Fruit fly (Drosophila melanogaster) whole organism, embryonic: ENCODE results near the gene CG9628.

Source experiments
- Blimp-1 ChIP-seq: fragments of 200-800 bp; sonication (Bioruptor generic); optimal IDR thresholded peaks from 3 replicates; lab custom pipeline; 2018; ENCODE audit warnings: missing biosample characterization, missing genetic modification characterization, mild to moderate bottlenecking, moderate library complexity, missing genetic modification reagents
- CG33213 ChIP-seq: fragments of 200-800 bp; sonication (Bioruptor generic); optimal IDR thresholded peaks from 3 replicates; lab custom pipeline; 2016; ENCODE audit warnings: missing biosample characterization, missing genetic modification characterization
- CG9437 ChIP-seq: fragments of 200-800 bp; sonication (Bioruptor generic); optimal IDR thresholded peaks from 2 replicates; lab custom pipeline; 2018; ENCODE audit warnings: missing biosample characterization, mild to moderate bottlenecking, missing genetic modification characterization
- CrebB ChIP-seq: fragments of 200-800 bp; sonication (Bioruptor generic); optimal IDR thresholded peaks from 3 replicates; lab custom pipeline; 2018; ENCODE audit warnings: missing biosample characterization, mild to moderate bottlenecking, missing genetic modification characterization
- Dll ChIP-seq: fragments of 200-800 bp; sonication (Bioruptor generic); IDR thresholded peaks from 4 replicates; pipeline ENCODE4 v1.3.6; 2022; ENCODE audit warnings: missing biosample characterization, missing genetic modification characterization; ENCODE audit not compliant: partially characterized antibody
- lilli ChIP-seq: fragments of 200-800 bp; sonication (Bioruptor generic); optimal IDR thresholded peaks from 3 replicates; lab custom pipeline; 2016; ENCODE audit warnings: missing biosample characterization, missing genetic modification characterization
- nau ChIP-seq: fragments of 200-800 bp; sonication (Bioruptor generic); optimal IDR thresholded peaks from 3 replicates; lab custom pipeline; 2017; ENCODE audit warnings: missing biosample characterization, mild to moderate bottlenecking, missing genetic modification characterization, missing genetic modification reagents
- nom ChIP-seq: fragments of 200-800 bp; sonication (Bioruptor generic); optimal IDR thresholded peaks from 2 replicates; lab custom pipeline; 2017; ENCODE audit warnings: missing biosample characterization, missing genetic modification characterization, mild to moderate bottlenecking, moderate library complexity, missing genetic modification reagents
- psq ChIP-seq: fragments of 200-800 bp; sonication (Bioruptor generic); optimal IDR thresholded peaks from 2 replicates; lab custom pipeline; 2017; ENCODE audit warnings: missing biosample characterization, missing genetic modification characterization
- so ChIP-seq: fragments of 200-800 bp; sonication (Bioruptor generic); IDR thresholded peaks from 3 replicates; pipeline ENCODE4 v1.3.6; 2022; ENCODE audit warnings: missing biosample characterization, missing genetic modification characterization

- TF ChIP-seq so (GFP tag; lab: Robert Waterston, UW) (no peak), psq (GFP tag; lab: Kevin White, UChicago) (no peak), Blimp-1 (GFP tag; lab: Kevin White, UChicago) (no peak), nom (GFP tag; lab: Kevin White, UChicago) (no peak), Dll (GFP tag; lab: Robert Waterston, UW) (no peak), CG9437 (GFP tag; lab: Kevin White, UChicago) (no peak), nau (GFP tag; lab: Kevin White, UChicago) (no peak), CrebB (tag; lab: Kevin White, UChicago) (no peak), CG33213 (GFP tag; lab: Kevin White, UChicago) (no peak), lilli (GFP tag; lab: Kevin White, UChicago) (no peak)
These were observed 20.2 kb downstream of the CG9628 start for dm6 chr3L:14642820-14643219.
